Worm (Caenorhabditis elegans): ENCODE results near the gene K02G10.15.

The K02G10.15 gene

ce11 chrX:4632088-4632487 lies 50.4 kb downstream of the K02G10.15 start, which contains the start of gene slcr-46.1:
Gene slcr-46.1 (plus strand): TSS chrX:4632361.
- TF ChIP-seq sox-4 (tag; optimal IDR thresholded peaks at IDR 0.05) = no peak
- TF ChIP-seq pha-4 (tag; optimal IDR thresholded peaks at IDR 0.05) = no peak
- no peak for TF ChIP-seq unc-55 (GFP tag; optimal IDR thresholded peaks at IDR 0.05)
- TF ChIP-seq ztf-16 (tag; optimal IDR thresholded peaks at IDR 0.05) = no peak
- TF ChIP-seq ceh-34 (tag; optimal IDR thresholded peaks at IDR 0.05) = no peak
- no peak for TF ChIP-seq gmeb-2 (tag; optimal IDR thresholded peaks at IDR 0.05)
- no peak for TF ChIP-seq lim-6 (tag; optimal IDR thresholded peaks at IDR 0.05)
- no peak for TF ChIP-seq hlh-30 (tag; optimal IDR thresholded peaks at IDR 0.05; ENCODE audit: insufficient read depth)
- TF ChIP-seq ceh-30 (tag; optimal IDR thresholded peaks at IDR 0.05) = no peak
